Fruit fly (Drosophila melanogaster) whole organism, embryonic: ENCODE data around the gene CG4480.

ENCODE experiments used
- CG10147 ChIP-seq: fragments of 200-800 bp; sonication (Bioruptor generic); optimal IDR thresholded peaks from 2 replicates; lab custom pipeline; 2019; ENCODE audit warnings: missing biosample characterization, mild to moderate bottlenecking, missing genetic modification characterization, moderate library complexity
- E2f1 ChIP-seq: fragments of 200-800 bp; sonication (Bioruptor generic); IDR thresholded peaks from 2 replicates; pipeline ENCODE4 v1.3.6; 2022; ENCODE audit warnings: missing biosample characterization, missing genetic modification characterization
- bab2 ChIP-seq: fragments of 200-800 bp; sonication (Bioruptor generic); optimal IDR thresholded peaks from 2 replicates; lab custom pipeline; 2016; ENCODE audit warnings: missing biosample characterization, missing genetic modification characterization
- fru ChIP-seq: fragments of >200 bp; optimal IDR thresholded peaks from 2 replicates; lab custom pipeline; 2017
- tup ChIP-seq: fragments of 200-800 bp; sonication (Bioruptor generic); optimal IDR thresholded peaks from 2 replicates; lab custom pipeline; 2016; ENCODE audit warnings: missing biosample characterization, mild to moderate bottlenecking, missing genetic modification characterization, moderate library complexity

DNA sequence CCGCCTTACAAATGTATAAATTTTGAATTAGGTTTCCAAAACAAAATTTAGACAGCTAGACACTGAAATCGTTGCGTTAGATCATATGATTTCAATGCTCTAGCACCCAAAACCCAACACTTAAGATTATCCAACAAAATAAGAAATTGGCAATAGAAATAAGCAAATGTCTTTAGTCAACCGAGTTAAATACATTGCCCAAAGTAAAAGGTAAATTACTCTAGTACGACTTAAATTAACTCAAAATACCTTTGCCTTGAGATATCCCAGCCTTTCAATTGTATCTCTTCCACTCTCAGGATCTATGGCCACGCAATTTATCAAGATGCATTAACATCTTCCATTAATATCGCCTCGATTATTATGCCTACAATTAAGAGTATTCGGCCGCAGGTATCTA is 4.4 kb upstream of the CG4480 start, which contains the start of gene CG15278:
- no peak for TF ChIP-seq bab2 (GFP tag; lab: Kevin White, UChicago)
- no peak for TF ChIP-seq tup (GFP tag; lab: Kevin White, UChicago)
- TF ChIP-seq CG10147 (GFP tag; lab: Kevin White, UChicago) = no peak
- no peak for TF ChIP-seq E2f1 (GFP tag; lab: Robert Waterston, UW)
- TF ChIP-seq fru (lab: Kevin White, UChicago) = no peak
